Fruit fly (Drosophila melanogaster): Measurements from ENCODE around the gene Cyp313a5.

- TF ChIP-seq h (optimal IDR thresholded peaks at IDR 0.05) (no peak), insv (optimal IDR thresholded peaks at IDR 0.05) (no peak), psq (optimal IDR thresholded peaks at IDR 0.05) (no peak), Sin3A (optimal IDR thresholded peaks at IDR 0.05) (no peak), Myc (optimal IDR thresholded peaks at IDR 0.05) (no peak)
Observed at dm6 chr3R:12259819-12260218, 25.3 kb upstream of the Cyp313a5 start.

All from Kc167 (cell line).